Worm (Caenorhabditis elegans) whole organism, L2 larva: ENCODE results near the gene egli-1.
A peak's percentile ranks its signal among the peaks of the same experiment; 100 is the strongest.

ENCODE experiments used
- ama-1 ChIP-seq: fragments of 150-350 bp; optimal IDR thresholded peaks from 2 replicates; lab custom pipeline; 2018; ENCODE audit warnings: inconsistent platforms
- ceh-82 ChIP-seq: fragments of 150-350 bp; optimal IDR thresholded peaks from 2 replicates; lab custom pipeline; 2014; ENCODE audit warnings: missing biosample characterization, missing genetic modification characterization
- elt-3 ChIP-seq: sonication (generic microtip); optimal IDR thresholded peaks from 2 replicates; lab custom pipeline; 2017; ENCODE audit warnings: missing biosample characterization, missing genetic modification characterization
- fos-1 ChIP-seq: fragments of 150-350 bp; optimal IDR thresholded peaks from 2 replicates; lab custom pipeline; 2014; ENCODE audit warnings: missing biosample characterization, missing genetic modification characterization
- lin-13 ChIP-seq: fragments of 150-350 bp; optimal IDR thresholded peaks from 2 replicates; lab custom pipeline; 2014; ENCODE audit warnings: missing biosample characterization, missing genetic modification reagents, missing genetic modification characterization
- mdl-1 ChIP-seq, 2 experiments: fragments of 150-350 bp in 1 of 2; sonication (generic microtip) in 1 of 2; optimal IDR thresholded peaks; 2 replicates each; lab custom pipeline; 2017; ENCODE audit warnings: missing biosample characterization in 2 of 2, missing genetic modification characterization in 2 of 2
- nhr-237 ChIP-seq: fragments of 150-350 bp; optimal IDR thresholded peaks from 2 replicates; lab custom pipeline; 2014; ENCODE audit warnings: missing biosample characterization, missing genetic modification characterization
- unc-55 ChIP-seq: fragments of 150-350 bp; sonication (generic microtip); optimal IDR thresholded peaks from 3 replicates; lab custom pipeline; 2014; ENCODE audit warnings: missing biosample characterization, missing genetic modification reagents, missing genetic modification characterization

ce11 chrII:9310794-9311193 lies 13.0 kb upstream of the egli-1 start:
- TF ChIP-seq ceh-82, result no peak
- TF ChIP-seq nhr-237 (tag; lab: Kevin White, UChicago), result no peak
- TF ChIP-seq unc-55 (GFP tag; lab: Kevin White, UChicago), result peak; percentile 31
- no peak for TF ChIP-seq ama-1
- no peak for TF ChIP-seq mdl-1 (tag; optimal IDR thresholded peaks at IDR 0.05; lab: Kevin White, UChicago)
- no peak for TF ChIP-seq lin-13 (GFP tag; lab: Kevin White, UChicago)
- no peak for TF ChIP-seq elt-3 (tag; lab: Kevin White, UChicago)
- no peak for TF ChIP-seq fos-1 (tag; lab: Kevin White, UChicago)
